Fruit fly (Drosophila melanogaster) whole organism, embryonic: ENCODE data around the gene CG31016.

Source experiments
- Asciz ChIP-seq: fragments of 200-800 bp; sonication (Bioruptor generic); optimal IDR thresholded peaks from 2 replicates; lab custom pipeline; 2017; ENCODE audit warnings: missing biosample characterization, mild to moderate bottlenecking, missing genetic modification characterization, missing genetic modification reagents
- Bdp1 ChIP-seq: fragments of 200-800 bp; sonication (Bioruptor generic); optimal IDR thresholded peaks from 3 replicates; lab custom pipeline; 2016; ENCODE audit warnings: missing biosample characterization, missing genetic modification characterization
- C15 ChIP-seq: fragments of 200-800 bp; sonication (Bioruptor generic); IDR thresholded peaks from 3 replicates; pipeline ENCODE4 v1.3.6; 2022; ENCODE audit warnings: missing biosample characterization, missing genetic modification characterization
- CG10209 ChIP-seq: fragments of 200-800 bp; sonication (Bioruptor generic); optimal IDR thresholded peaks from 3 replicates; lab custom pipeline; 2017; ENCODE audit warnings: missing biosample characterization, mild to moderate bottlenecking, missing genetic modification characterization, missing genetic modification reagents
- CG11695 ChIP-seq: fragments of 200-800 bp; sonication (Bioruptor generic); IDR thresholded peaks from 3 replicates; pipeline ENCODE4 v1.3.6; 2022; ENCODE audit warnings: missing biosample characterization, missing genetic modification characterization
- CG12104 ChIP-seq: fragments of 200-800 bp; sonication (Bioruptor generic); optimal IDR thresholded peaks from 3 replicates; lab custom pipeline; 2016; ENCODE audit warnings: missing biosample characterization, missing genetic modification characterization
- CG12299 ChIP-seq: fragments of 200-800 bp; sonication (Bioruptor generic); optimal IDR thresholded peaks from 2 replicates; lab custom pipeline; 2018; ENCODE audit warnings: missing biosample characterization, mild to moderate bottlenecking, missing genetic modification characterization
- CG1233 ChIP-seq: fragments of 200-800 bp; sonication (Bioruptor generic); optimal IDR thresholded peaks from 4 replicates; lab custom pipeline; 2018; ENCODE audit warnings: missing biosample characterization, mild to moderate bottlenecking, missing genetic modification characterization
- CG13123 ChIP-seq: fragments of 200-800 bp; sonication (Bioruptor generic); optimal IDR thresholded peaks from 2 replicates; lab custom pipeline; 2016; ENCODE audit warnings: missing biosample characterization, missing genetic modification characterization
- CG14441 ChIP-seq: fragments of 200-800 bp; sonication (Bioruptor generic); IDR thresholded peaks from 2 replicates; pipeline ENCODE4 v1.3.6; 2022; ENCODE audit warnings: missing biosample characterization, missing genetic modification characterization
- CG15011 ChIP-seq: fragments of 200-800 bp; sonication (Bioruptor generic); optimal IDR thresholded peaks from 3 replicates; lab custom pipeline; 2018; ENCODE audit warnings: missing biosample characterization, mild to moderate bottlenecking, missing genetic modification characterization
- CG1603 ChIP-seq: fragments of 200-800 bp; sonication (Bioruptor generic); optimal IDR thresholded peaks from 2 replicates; lab custom pipeline; 2019; ENCODE audit warnings: missing biosample characterization, mild to moderate bottlenecking, missing genetic modification characterization, moderate library complexity
- CG17328 ChIP-seq: fragments of 200-800 bp; sonication (Bioruptor generic); IDR thresholded peaks from 2 replicates; pipeline ENCODE4 v1.3.6; 2022; ENCODE audit warnings: missing biosample characterization, missing genetic modification characterization
- CG2116 ChIP-seq: fragments of 200-800 bp; sonication (Bioruptor generic); optimal IDR thresholded peaks from 3 replicates; lab custom pipeline; 2018; ENCODE audit warnings: missing biosample characterization, mild to moderate bottlenecking, missing genetic modification characterization
- CG2199 ChIP-seq: fragments of 200-800 bp; sonication (Bioruptor generic); IDR thresholded peaks from 3 replicates; pipeline ENCODE4 v1.3.6; 2022; ENCODE audit warnings: missing biosample characterization, missing genetic modification characterization
- CG2712 ChIP-seq: fragments of 200-800 bp; optimal IDR thresholded peaks from 3 replicates; lab custom pipeline; 2019; ENCODE audit warnings: missing biosample characterization, mild to moderate bottlenecking, missing genetic modification characterization, moderate library complexity
- CG34422 ChIP-seq: fragments of 200-800 bp; sonication (Bioruptor generic); IDR thresholded peaks from 3 replicates; pipeline ENCODE4 v1.3.6; 2022; ENCODE audit warnings: missing biosample characterization, missing genetic modification characterization
- CG3847 ChIP-seq: fragments of 200-800 bp; sonication (Bioruptor generic); IDR thresholded peaks from 2 replicates; pipeline ENCODE4 v1.3.6; 2022; ENCODE audit warnings: missing biosample characterization, missing genetic modification characterization
- CG4820 ChIP-seq: fragments of 200-800 bp; sonication (Bioruptor generic); optimal IDR thresholded peaks from 3 replicates; lab custom pipeline; 2016; ENCODE audit warnings: missing biosample characterization, missing genetic modification characterization
- CG6854 ChIP-seq: fragments of 200-800 bp; sonication (Bioruptor generic); optimal IDR thresholded peaks from 3 replicates; lab custom pipeline; 2017; ENCODE audit warnings: missing biosample characterization, mild to moderate bottlenecking, missing genetic modification characterization
- CG8388 ChIP-seq: fragments of 200-800 bp; sonication (Bioruptor generic); optimal IDR thresholded peaks from 2 replicates; lab custom pipeline; 2019; ENCODE audit warnings: missing biosample characterization, mild to moderate bottlenecking, missing genetic modification characterization, moderate library complexity
- CG9609 ChIP-seq: fragments of 200-800 bp; sonication (Bioruptor generic); optimal IDR thresholded peaks from 3 replicates; lab custom pipeline; 2016; ENCODE audit warnings: missing biosample characterization, missing genetic modification characterization
- CoRest ChIP-seq: fragments of 200-800 bp; sonication (Bioruptor generic); optimal IDR thresholded peaks from 3 replicates; lab custom pipeline; 2018; ENCODE audit warnings: missing biosample characterization, mild to moderate bottlenecking, missing genetic modification characterization, moderate library complexity
- Deaf1 ChIP-seq: fragments of 200-800 bp; optimal IDR thresholded peaks from 3 replicates; lab custom pipeline; 2019; ENCODE audit warnings: missing biosample characterization, mild to moderate bottlenecking, missing genetic modification characterization, moderate library complexity
- H2.0 ChIP-seq: fragments of 200-800 bp; sonication (Bioruptor generic); IDR thresholded peaks from 2 replicates; pipeline ENCODE4 v1.3.6; 2022; ENCODE audit warnings: missing biosample characterization, missing genetic modification characterization
- HmgD ChIP-seq: fragments of 200-800 bp; sonication (Bioruptor generic); optimal IDR thresholded peaks from 3 replicates; lab custom pipeline; 2016; ENCODE audit warnings: missing biosample characterization, missing genetic modification characterization
- HmgZ ChIP-seq: fragments of 200-800 bp; sonication (Bioruptor generic); optimal IDR thresholded peaks from 2 replicates; lab custom pipeline; 2018; ENCODE audit warnings: missing biosample characterization, mild to moderate bottlenecking, missing genetic modification characterization
- Lhr ChIP-seq: fragments of 200-800 bp; sonication (Bioruptor generic); optimal IDR thresholded peaks from 3 replicates; lab custom pipeline; 2017; ENCODE audit warnings: mild to moderate bottlenecking, missing biosample characterization, missing genetic modification reagents, missing genetic modification characterization
- Poxn ChIP-seq: fragments of 200-800 bp; sonication (Bioruptor generic); IDR thresholded peaks from 2 replicates; pipeline ENCODE4 v1.3.6; 2022; ENCODE audit warnings: missing biosample characterization, missing genetic modification characterization
- Ptx1 ChIP-seq: fragments of 200-800 bp; sonication (Bioruptor generic); IDR thresholded peaks from 2 replicates; pipeline ENCODE4 v1.3.6; 2022; ENCODE audit warnings: missing biosample characterization, missing genetic modification characterization
- Rx ChIP-seq: fragments of 200-800 bp; sonication (Bioruptor generic); IDR thresholded peaks from 2 replicates; pipeline ENCODE4 v1.3.6; 2022; ENCODE audit warnings: missing biosample characterization, missing genetic modification characterization
- Stat92E ChIP-seq, 3 experiments: fragments of >200 bp in 2 of 3; fragments of 200-800 bp in 1 of 3; sonication (Bioruptor generic) in 1 of 3; optimal IDR thresholded peaks; 2 replicates each; lab custom pipeline; 2017 to 2019; ENCODE audit warnings: missing biosample characterization in 3 of 3, missing genetic modification characterization in 3 of 3, mild to moderate bottlenecking in 1 of 3, moderate library complexity in 1 of 3
- TFAM ChIP-seq: fragments of 200-800 bp; sonication (Bioruptor generic); optimal IDR thresholded peaks from 2 replicates; lab custom pipeline; 2017; ENCODE audit warnings: missing biosample characterization, missing genetic modification characterization, inconsistent platforms
- ap ChIP-seq: fragments of 200-800 bp; sonication (Bioruptor generic); IDR thresholded peaks from 2 replicates; pipeline ENCODE4 v1.3.6; 2022; ENCODE audit warnings: missing biosample characterization, missing genetic modification characterization
- cas ChIP-seq: fragments of 200-800 bp; sonication (Bioruptor generic); IDR thresholded peaks from 2 replicates; pipeline ENCODE4 v1.3.6; 2022; ENCODE audit warnings: missing biosample characterization, missing genetic modification characterization
- chif ChIP-seq, 2 experiments: fragments of 200-800 bp; sonication (Bioruptor generic); optimal IDR thresholded peaks; 3 replicates each; lab custom pipeline; 2016; ENCODE audit warnings: missing biosample characterization in 2 of 2, missing genetic modification characterization in 2 of 2
- chinmo ChIP-seq: fragments of 200-800 bp; sonication (Bioruptor generic); IDR thresholded peaks from 4 replicates; pipeline ENCODE4 v1.3.6; 2022; ENCODE audit warnings: missing biosample characterization, missing genetic modification characterization; ENCODE audit not compliant: partially characterized antibody
- corto ChIP-seq: fragments of 200-800 bp; sonication (Bioruptor generic); optimal IDR thresholded peaks from 2 replicates; lab custom pipeline; 2016; ENCODE audit warnings: missing biosample characterization, mild to moderate bottlenecking, missing genetic modification characterization, moderate library complexity
- crp ChIP-seq, 2 experiments: fragments of 200-800 bp; sonication (Bioruptor generic); optimal IDR thresholded peaks; 2 replicates in 1 of 2; 3 replicates in 1 of 2; lab custom pipeline; 2017; ENCODE audit warnings: missing biosample characterization in 2 of 2, missing genetic modification characterization in 2 of 2, mild to moderate bottlenecking in 1 of 2, moderate library complexity in 1 of 2
- exex ChIP-seq: fragments of 200-800 bp; sonication (Bioruptor generic); optimal IDR thresholded peaks from 4 replicates; lab custom pipeline; 2018; ENCODE audit warnings: missing biosample characterization, mild to moderate bottlenecking, missing genetic modification characterization, moderate library complexity
- fd102C ChIP-seq: fragments of 200-800 bp; sonication (Bioruptor generic); optimal IDR thresholded peaks from 2 replicates; lab custom pipeline; 2018; ENCODE audit warnings: missing biosample characterization, mild to moderate bottlenecking, missing genetic modification characterization, moderate library complexity
- fd96Cb ChIP-seq: fragments of 200-800 bp; sonication (Bioruptor generic); optimal IDR thresholded peaks from 2 replicates; lab custom pipeline; 2018; ENCODE audit warnings: missing biosample characterization, mild to moderate bottlenecking, missing genetic modification characterization, moderate library complexity
- gcm2 ChIP-seq: fragments of 200-800 bp; sonication (Bioruptor generic); optimal IDR thresholded peaks from 2 replicates; lab custom pipeline; 2016; ENCODE audit warnings: missing biosample characterization, missing genetic modification characterization
- grau ChIP-seq: fragments of 200-800 bp; optimal IDR thresholded peaks from 3 replicates; lab custom pipeline; 2019; ENCODE audit warnings: missing biosample characterization, mild to moderate bottlenecking, missing genetic modification characterization, moderate library complexity
- luna ChIP-seq: fragments of 200-800 bp; sonication (Bioruptor generic); optimal IDR thresholded peaks from 2 replicates; lab custom pipeline; 2016; ENCODE audit warnings: missing biosample characterization, missing genetic modification characterization
- mam ChIP-seq: fragments of 200-800 bp; sonication (Bioruptor generic); optimal IDR thresholded peaks from 3 replicates; lab custom pipeline; 2016; ENCODE audit warnings: missing biosample characterization, missing genetic modification characterization
- sim ChIP-seq: fragments of 200-800 bp; sonication (Bioruptor generic); IDR thresholded peaks from 2 replicates; pipeline ENCODE4 v1.3.6; 2022; ENCODE audit warnings: missing biosample characterization, missing genetic modification characterization
- vvl ChIP-seq: fragments of 200-800 bp; sonication (Bioruptor generic); IDR thresholded peaks from 2 replicates; pipeline ENCODE4 v1.3.6; 2022; ENCODE audit warnings: missing biosample characterization, missing genetic modification characterization
- wor ChIP-seq: fragments of 200-800 bp; sonication (Bioruptor generic); IDR thresholded peaks from 2 replicates; pipeline ENCODE4 v1.3.6; 2022; ENCODE audit warnings: missing biosample characterization, missing genetic modification characterization

The CG31016 gene

dm6 chr3R:30601440-30602256, 4.3 kb upstream of the CG31016 start, which contains the start of the genes CG2246 and CG31021 (continued):
- TF ChIP-seq luna (GFP tag; lab: Kevin White, UChicago) (peak; percentile 4), TFAM (GFP tag; lab: Kevin White, UChicago) (no peak), chif (GFP tag; optimal IDR thresholded peaks at IDR 0.05; lab: Kevin White, UChicago) (peak; percentile 43 to 70), cas (GFP tag; lab: Robert Waterston, UW) (no peak), Ptx1 (peak; percentile 43; the same call in 1 of the 2 replicates), vvl (GFP tag; lab: Robert Waterston, UW) (peak; percentile 80; the same call in 1 of the 2 replicates), sim (no peak), CG12104 (GFP tag; lab: Kevin White, UChicago) (peak; percentile 16), Asciz (GFP tag; lab: Kevin White, UChicago) (no peak), chinmo (GFP tag; lab: Robert Waterston, UW) (peak; percentile 71; the same call in 1 of the 4 replicates), CoRest (tag; lab: Kevin White, UChicago) (peak; percentile 70), Deaf1 (peak; percentile 11), grau (tag; lab: Kevin White, UChicago) (peak; percentile 45), CG8388 (GFP tag; lab: Kevin White, UChicago) (peak; percentile 23), CG15011 (no peak), C15 (GFP tag; lab: Robert Waterston, UW) (no peak), CG6854 (no peak), CG4820 (GFP tag; lab: Kevin White, UChicago) (peak; percentile 47), HmgD (peak; percentile 88), crp (GFP tag; optimal IDR thresholded peaks at IDR 0.05; lab: Kevin White, UChicago) (peak; percentile 58 to 90), Stat92E (GFP tag; optimal IDR thresholded peaks at IDR 0.05; lab: Kevin White, UChicago) (peak in 1 of 3 experiments; percentile 94), CG2199 (GFP tag; lab: Robert Waterston, UW) (peak; percentile 55; the same call in 1 of the 3 replicates), CG12299 (tag; lab: Kevin White, UChicago) (peak; percentile 15), fd102C (no peak), CG1603 (tag; lab: Kevin White, UChicago) (peak; percentile 79), CG9609 (GFP tag; lab: Kevin White, UChicago) (peak; percentile 36), CG10209 (GFP tag; lab: Kevin White, UChicago) (no peak), CG13123 (GFP tag; lab: Kevin White, UChicago) (peak; percentile 43), H2.0 (GFP tag; lab: Robert Waterston, UW) (no peak; the same call in 1 of the 2 replicates), Rx (GFP tag; lab: Robert Waterston, UW) (peak; percentile 15; the same call in 1 of the 2 replicates), gcm2 (GFP tag; lab: Kevin White, UChicago) (no peak), CG2116 (GFP tag; lab: Kevin White, UChicago) (peak; percentile 64), CG2712 (tag; lab: Kevin White, UChicago) (peak; percentile 61), CG17328 (GFP tag; lab: Robert Waterston, UW) (peak; percentile 51), fd96Cb (tag; lab: Kevin White, UChicago) (peak; percentile 24), wor (peak; percentile 25; the same call in 1 of the 2 replicates), Bdp1 (GFP tag; lab: Kevin White, UChicago) (peak; percentile 51), Lhr (GFP tag; lab: Kevin White, UChicago) (peak; percentile 98), Poxn (GFP tag; lab: Robert Waterston, UW) (no peak), CG11695 (GFP tag; lab: Robert Waterston, UW) (no peak), HmgZ (tag; lab: Kevin White, UChicago) (peak; percentile 44), CG3847 (peak; percentile 80), ap (no peak), CG34422 (peak; percentile 67; the same call in 2 of the 3 replicates), mam (GFP tag; lab: Kevin White, UChicago) (peak; percentile 78), CG14441 (peak; percentile 60), CG1233 (GFP tag; lab: Kevin White, UChicago) (no peak), exex (peak; percentile 9), corto (GFP tag; lab: Kevin White, UChicago) (peak; percentile 4)
